Worm (Caenorhabditis elegans) whole organism, late embryonic: ENCODE results near the gene sre-41.

Experiments
- T23F11.4 ChIP-seq: fragments of 200-800 bp; sonication (Bioruptor generic); optimal IDR thresholded peaks from 2 replicates; lab custom pipeline; 2018; ENCODE audit warnings: mild to moderate bottlenecking, missing genetic modification characterization, missing compliant biosample characterization
- ceh-14 ChIP-seq: sonication (generic microtip); optimal IDR thresholded peaks from 2 replicates; lab custom pipeline; 2016; ENCODE audit warnings: missing genotype, missing genetic modification characterization, missing compliant biosample characterization
- ceh-18 ChIP-seq: sonication (generic microtip); optimal IDR thresholded peaks from 2 replicates; lab custom pipeline; 2016; ENCODE audit warnings: missing genetic modification characterization, missing compliant biosample characterization
- ceh-2 ChIP-seq: sonication (generic microtip); optimal IDR thresholded peaks from 2 replicates; lab custom pipeline; 2016; ENCODE audit warnings: missing genotype, missing genetic modification characterization, missing compliant biosample characterization
- ceh-22 ChIP-seq: sonication (generic microtip); optimal IDR thresholded peaks from 2 replicates; lab custom pipeline; 2017; ENCODE audit warnings: missing biosample characterization, missing genetic modification characterization
- ceh-31 ChIP-seq: sonication (generic microtip); optimal IDR thresholded peaks from 2 replicates; lab custom pipeline; 2016; ENCODE audit warnings: missing genetic modification characterization, missing compliant biosample characterization
- madf-2 ChIP-seq: sonication (generic microtip); optimal IDR thresholded peaks from 2 replicates; lab custom pipeline; 2017; ENCODE audit warnings: missing genetic modification characterization, missing compliant biosample characterization
- mec-3 ChIP-seq: sonication (generic microtip); optimal IDR thresholded peaks from 2 replicates; lab custom pipeline; 2016; ENCODE audit warnings: borderline replicate concordance, missing genetic modification characterization, missing compliant biosample characterization
- syd-9 ChIP-seq: sonication (generic microtip); optimal IDR thresholded peaks from 2 replicates; lab custom pipeline; 2016; ENCODE audit warnings: mild to moderate bottlenecking, missing genetic modification characterization, moderate library complexity, missing compliant biosample characterization
- tbx-2 ChIP-seq: sonication (generic microtip); optimal IDR thresholded peaks from 2 replicates; lab custom pipeline; 2016; ENCODE audit warnings: missing genetic modification characterization, missing compliant biosample characterization
- unc-42 ChIP-seq: sonication (generic microtip); optimal IDR thresholded peaks from 2 replicates; lab custom pipeline; 2016; ENCODE audit warnings: missing genotype, missing genetic modification characterization, missing compliant biosample characterization
- zip-5 ChIP-seq: sonication (generic microtip); optimal IDR thresholded peaks from 2 replicates; lab custom pipeline; 2016; ENCODE audit warnings: missing genetic modification characterization, missing compliant biosample characterization
- ztf-16 ChIP-seq: sonication (generic microtip); optimal IDR thresholded peaks from 2 replicates; lab custom pipeline; 2017; ENCODE audit warnings: missing genetic modification characterization, missing compliant biosample characterization

DNA sequence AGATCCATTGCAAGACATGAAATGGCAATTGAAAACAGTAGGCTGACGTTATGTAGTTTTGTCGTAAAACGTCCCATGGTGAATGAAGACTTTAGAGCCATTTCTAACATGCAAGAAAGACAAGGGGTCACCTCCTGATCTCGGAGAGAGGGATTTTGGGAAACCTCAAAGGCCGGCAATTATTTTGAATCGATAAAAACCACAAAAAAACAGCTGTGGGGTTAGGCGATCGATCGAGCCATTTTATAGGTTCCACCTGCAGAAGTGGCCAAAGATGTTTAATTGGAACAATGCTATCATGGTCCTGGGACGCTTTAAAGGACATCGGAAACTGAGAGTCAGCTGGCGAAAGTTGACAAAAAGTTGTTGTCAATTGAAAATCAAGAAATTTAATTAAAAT lies 26.7 kb downstream of the sre-41 start, which contains the start of gene Y57A10C.11:
- TF ChIP-seq tbx-2 (tag; lab: Kevin White, UChicago), result no peak
- no peak for TF ChIP-seq unc-42
- no peak for TF ChIP-seq ceh-18 (tag; lab: Kevin White, UChicago)
- TF ChIP-seq mec-3, result no peak
- no peak for TF ChIP-seq syd-9 (tag; lab: Kevin White, UChicago)
- no peak for TF ChIP-seq ztf-16 (tag; lab: Kevin White, UChicago)
- no peak for TF ChIP-seq ceh-22 (tag; lab: Kevin White, UChicago)
- TF ChIP-seq ceh-14, result no peak
- TF ChIP-seq ceh-2 (tag; lab: Kevin White, UChicago), result no peak
- no peak for TF ChIP-seq ceh-31
- no peak for TF ChIP-seq madf-2 (tag; lab: Kevin White, UChicago)
- no peak for TF ChIP-seq zip-5 (tag; lab: Kevin White, UChicago)
- TF ChIP-seq T23F11.4 (GFP tag; lab: Kevin White, UChicago), result no peak
